Worm (Caenorhabditis elegans) whole organism, L2 larva: ENCODE data around the gene meg-2.

ENCODE experiments used
- Y55F3AM.14 ChIP-seq: fragments of 200-800 bp; sonication (Bioruptor generic); optimal IDR thresholded peaks from 2 replicates; lab custom pipeline; 2018; ENCODE audit warnings: mild to moderate bottlenecking, missing genetic modification characterization, missing compliant biosample characterization
- ZK546.5 ChIP-seq: sonication (generic microtip); optimal IDR thresholded peaks from 2 replicates; lab custom pipeline; 2017; ENCODE audit warnings: missing biosample characterization, missing genetic modification characterization
- aly-2 ChIP-seq: fragments of 150-350 bp; optimal IDR thresholded peaks from 2 replicates; lab custom pipeline; 2014; ENCODE audit warnings: missing biosample characterization, missing genetic modification characterization
- ama-1 ChIP-seq: fragments of 150-350 bp; optimal IDR thresholded peaks from 2 replicates; lab custom pipeline; 2018; ENCODE audit warnings: inconsistent platforms
- ceh-82 ChIP-seq: fragments of 150-350 bp; optimal IDR thresholded peaks from 2 replicates; lab custom pipeline; 2014; ENCODE audit warnings: missing biosample characterization, missing genetic modification characterization
- elt-1 ChIP-seq: fragments of 150-350 bp; optimal IDR thresholded peaks from 2 replicates; lab custom pipeline; 2014; ENCODE audit warnings: missing biosample characterization, missing genetic modification characterization
- elt-3 ChIP-seq: sonication (generic microtip); optimal IDR thresholded peaks from 2 replicates; lab custom pipeline; 2017; ENCODE audit warnings: missing biosample characterization, missing genetic modification characterization
- lin-39 ChIP-seq: fragments of 150-350 bp; optimal IDR thresholded peaks from 2 replicates; lab custom pipeline; 2014; ENCODE audit warnings: missing biosample characterization, missing genetic modification reagents, missing genetic modification characterization
- mbf-1 ChIP-seq: sonication (generic microtip); optimal IDR thresholded peaks from 2 replicates; lab custom pipeline; 2017; ENCODE audit warnings: missing biosample characterization, missing genetic modification characterization
- nhr-25 ChIP-seq: fragments of 150-350 bp; sonication (generic microtip); optimal IDR thresholded peaks from 3 replicates; lab custom pipeline; 2014; ENCODE audit warnings: missing biosample characterization, missing genetic modification characterization
- snpc-4 ChIP-seq: fragments of 150-350 bp; optimal IDR thresholded peaks from 2 replicates; lab custom pipeline; 2014; ENCODE audit warnings: missing biosample characterization, missing genetic modification characterization
- unc-55 ChIP-seq: fragments of 150-350 bp; sonication (generic microtip); optimal IDR thresholded peaks from 3 replicates; lab custom pipeline; 2014; ENCODE audit warnings: missing biosample characterization, missing genetic modification reagents, missing genetic modification characterization
- zag-1 ChIP-seq: fragments of 150-350 bp; optimal IDR thresholded peaks from 2 replicates; lab custom pipeline; 2014; ENCODE audit warnings: missing biosample characterization, missing genetic modification characterization

DNA sequence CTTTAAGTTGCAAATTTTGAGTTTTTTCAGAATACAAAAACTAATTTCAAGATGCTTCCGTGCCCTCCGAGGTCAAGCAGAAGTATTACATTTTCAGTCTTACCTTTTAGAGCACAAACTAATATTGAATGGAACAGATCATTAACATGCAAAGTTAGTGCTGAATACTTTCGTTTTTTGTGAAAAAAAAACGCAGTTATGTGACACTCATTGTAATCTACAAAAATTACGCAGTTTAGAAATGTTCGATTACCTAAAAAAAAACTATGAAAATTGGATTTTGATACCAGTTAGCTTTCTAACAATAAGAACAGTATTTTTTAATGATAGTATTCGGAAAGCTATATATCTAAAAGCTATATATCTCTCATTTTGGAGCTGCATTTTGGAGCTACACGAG is 15.9 kb upstream of the meg-2 start:
- TF ChIP-seq Y55F3AM.14 (GFP tag; lab: Kevin White, UChicago), result no peak
- TF ChIP-seq aly-2 (tag; lab: Kevin White, UChicago), result no peak
- no peak for TF ChIP-seq lin-39
- TF ChIP-seq elt-1, result no peak
- no peak for TF ChIP-seq ceh-82 (tag; lab: Kevin White, UChicago)
- no peak for TF ChIP-seq nhr-25 (tag; lab: Kevin White, UChicago)
- no peak for TF ChIP-seq mbf-1
- TF ChIP-seq elt-3 (tag; lab: Kevin White, UChicago), result no peak
- TF ChIP-seq ama-1 (lab: Kevin White, UChicago), result no peak
- TF ChIP-seq unc-55, result no peak
- no peak for TF ChIP-seq snpc-4 (tag; lab: Kevin White, UChicago)
- no peak for TF ChIP-seq ZK546.5 (tag; lab: Kevin White, UChicago)
- no peak for TF ChIP-seq zag-1 (tag; lab: Kevin White, UChicago)
